Worm (Caenorhabditis elegans) whole organism, L1 larva: ENCODE data around the gene srx-90.

Experiments used
- C16A3.4 ChIP-seq: fragments of 150-350 bp; optimal IDR thresholded peaks from 2 replicates; lab custom pipeline; 2014; ENCODE audit warnings: missing biosample characterization, missing genetic modification characterization
- C34B4.2 ChIP-seq: sonication (generic microtip); optimal IDR thresholded peaks from 2 replicates; lab custom pipeline; 2017; ENCODE audit warnings: mild to moderate bottlenecking, missing genetic modification characterization, missing compliant biosample characterization
- F16B12.6 ChIP-seq: fragments of 150-350 bp; optimal IDR thresholded peaks from 2 replicates; lab custom pipeline; 2014; ENCODE audit warnings: missing biosample characterization, missing genetic modification characterization
- blmp-1 ChIP-seq: fragments of 150-350 bp; optimal IDR thresholded peaks from 2 replicates; lab custom pipeline; 2014; ENCODE audit warnings: missing biosample characterization, missing genetic modification characterization
- ceh-8 ChIP-seq: fragments of 200-800 bp; sonication (Bioruptor generic); optimal IDR thresholded peaks from 2 replicates; lab custom pipeline; 2018; ENCODE audit warnings: mild to moderate bottlenecking, missing genetic modification characterization, moderate library complexity, missing compliant biosample characterization
- ceh-82 ChIP-seq, 3 experiments: fragments of 150-350 bp in 1 of 3; sonication (generic microtip) in 2 of 3; optimal IDR thresholded peaks; 2 replicates each; lab custom pipeline; 2014 to 2017; ENCODE audit warnings: missing biosample characterization in 3 of 3, missing genetic modification characterization in 3 of 3
- dpl-1 ChIP-seq, 3 experiments: fragments of 150-350 bp in 2 of 3; sonication (generic microtip) in 1 of 3; optimal IDR thresholded peaks; 2 replicates each; lab custom pipeline; 2014 to 2017; ENCODE audit warnings: missing biosample characterization in 3 of 3, missing genetic modification characterization in 3 of 3, missing genetic modification reagents in 3 of 3
- efl-1 ChIP-seq, 4 experiments: fragments of 150-350 bp; optimal IDR thresholded peaks in 3 of 4; peaks in 1 of 4; 1 replicate in 1 of 4; 2 replicates in 3 of 4; lab custom pipeline; 2014; ENCODE audit warnings: missing biosample characterization in 2 of 4, missing genetic modification characterization in 2 of 4, missing genetic modification reagents in 2 of 4
- elt-2 ChIP-seq: sonication (generic microtip); optimal IDR thresholded peaks from 2 replicates; lab custom pipeline; 2016; ENCODE audit warnings: missing genetic modification characterization, mild to moderate bottlenecking, inconsistent platforms, missing compliant biosample characterization, missing genetic modification reagents
- elt-3 ChIP-seq, 6 experiments: fragments of 150-350 bp in 1 of 6; sonication (generic microtip); optimal IDR thresholded peaks; 2 replicates each; lab custom pipeline; 2017 to 2018; ENCODE audit warnings: missing biosample characterization in 6 of 6, missing genetic modification characterization in 6 of 6, inconsistent platforms in 1 of 6
- grh-1 ChIP-seq: fragments of 200-800 bp; sonication (Bioruptor generic); IDR thresholded peaks from 2 replicates; pipeline ENCODE4 v1.3.6; 2022; ENCODE audit warnings: missing genetic modification reagents, missing genetic modification characterization, missing compliant biosample characterization
- hpl-2 ChIP-seq: fragments of 150-350 bp; optimal IDR thresholded peaks from 2 replicates; lab custom pipeline; 2014; ENCODE audit warnings: missing biosample characterization, missing genetic modification reagents, missing genetic modification characterization
- isw-1 ChIP-seq: fragments of 200-800 bp; sonication (Bioruptor generic); IDR thresholded peaks from 2 replicates; pipeline ENCODE4 v1.3.6; 2022; ENCODE audit warnings: missing genetic modification characterization, missing compliant biosample characterization
- lin-13 ChIP-seq: fragments of 150-350 bp; optimal IDR thresholded peaks from 2 replicates; lab custom pipeline; 2014; ENCODE audit warnings: missing biosample characterization, missing genetic modification reagents, missing genetic modification characterization
- lin-15B ChIP-seq: fragments of 150-350 bp; sonication (generic microtip); optimal IDR thresholded peaks from 3 replicates; lab custom pipeline; 2014; ENCODE audit warnings: missing biosample characterization, missing genetic modification characterization
- lir-3 ChIP-seq: sonication (generic microtip); optimal IDR thresholded peaks from 2 replicates; lab custom pipeline; 2016; ENCODE audit warnings: mild to moderate bottlenecking, missing genetic modification characterization, moderate library complexity, missing compliant biosample characterization; ENCODE audit not compliant: poor library complexity
- lsy-2 ChIP-seq, 2 experiments: fragments of 150-350 bp; optimal IDR thresholded peaks; 2 replicates each; lab custom pipeline; 2014; ENCODE audit warnings: missing biosample characterization in 2 of 2, missing genetic modification characterization in 2 of 2
- mdl-1 ChIP-seq, 2 experiments: fragments of 150-350 bp; optimal IDR thresholded peaks; 2 replicates each; lab custom pipeline; 2014 to 2017; ENCODE audit warnings: missing biosample characterization in 2 of 2, missing genetic modification characterization in 2 of 2, inconsistent platforms in 1 of 2
- nhr-11 ChIP-seq: fragments of 150-350 bp; optimal IDR thresholded peaks from 2 replicates; lab custom pipeline; 2014; ENCODE audit warnings: missing biosample characterization, missing genetic modification characterization
- nhr-19 ChIP-seq: fragments of 200-800 bp; sonication (Bioruptor generic); conservative IDR thresholded peaks from 2 replicates; pipeline ENCODE4 v1.3.6; 2022; ENCODE audit warnings: missing genetic modification characterization, missing compliant biosample characterization
- nhr-20 ChIP-seq: sonication (generic microtip); optimal IDR thresholded peaks from 2 replicates; lab custom pipeline; 2016; ENCODE audit warnings: mild to moderate bottlenecking, missing genetic modification characterization, missing compliant biosample characterization
- nhr-47 ChIP-seq: sonication (generic microtip); optimal IDR thresholded peaks from 2 replicates; lab custom pipeline; 2016; ENCODE audit warnings: mild to moderate bottlenecking, missing genetic modification characterization, moderate library complexity, missing compliant biosample characterization
- nhr-71 ChIP-seq: sonication (generic microtip); optimal IDR thresholded peaks from 2 replicates; lab custom pipeline; 2016; ENCODE audit warnings: mild to moderate bottlenecking, missing genetic modification characterization, moderate library complexity, missing compliant biosample characterization
- nhr-84 ChIP-seq: sonication (generic microtip); optimal IDR thresholded peaks from 2 replicates; lab custom pipeline; 2017; ENCODE audit warnings: missing biosample characterization, missing genetic modification characterization
- nhr-85 ChIP-seq: sonication (generic microtip); peaks from one replicate; lab custom pipeline; 2016; ENCODE audit warnings: missing genetic modification characterization, inconsistent platforms, missing compliant biosample characterization
- nhr-90 ChIP-seq: sonication (generic microtip); optimal IDR thresholded peaks from 2 replicates; lab custom pipeline; 2016; ENCODE audit warnings: mild to moderate bottlenecking, missing genetic modification characterization, missing compliant biosample characterization; ENCODE audit not compliant: poor library complexity
- pag-3 ChIP-seq: sonication (generic microtip); optimal IDR thresholded peaks from 2 replicates; lab custom pipeline; 2017; ENCODE audit warnings: missing genetic modification characterization, mild to moderate bottlenecking, missing compliant biosample characterization, antibody characterized with exemption, borderline replicate concordance; ENCODE audit not compliant: insufficient read depth
- pqm-1 ChIP-seq: sonication (generic microtip); optimal IDR thresholded peaks from 3 replicates; lab custom pipeline; 2017; ENCODE audit warnings: missing biosample characterization, missing genetic modification characterization
- skn-1 ChIP-seq: fragments of 150-350 bp; optimal IDR thresholded peaks from 2 replicates; lab custom pipeline; 2014; ENCODE audit warnings: missing biosample characterization, missing genetic modification characterization
- snpc-4 ChIP-seq: fragments of 150-350 bp; optimal IDR thresholded peaks from 2 replicates; lab custom pipeline; 2014; ENCODE audit warnings: missing biosample characterization, missing genetic modification characterization
- sptf-1 ChIP-seq: fragments of 150-350 bp; optimal IDR thresholded peaks from 2 replicates; lab custom pipeline; 2014; ENCODE audit warnings: missing biosample characterization, missing genetic modification characterization
- swsn-7 ChIP-seq: sonication (generic microtip); optimal IDR thresholded peaks from 2 replicates; lab custom pipeline; 2016; ENCODE audit warnings: missing genetic modification characterization, missing compliant biosample characterization
- tbx-2 ChIP-seq: sonication (generic microtip); optimal IDR thresholded peaks from 2 replicates; lab custom pipeline; 2016; ENCODE audit warnings: missing genetic modification characterization, missing compliant biosample characterization
- tlp-1 ChIP-seq: fragments of 150-350 bp; optimal IDR thresholded peaks from 2 replicates; lab custom pipeline; 2014; ENCODE audit warnings: missing biosample characterization, missing genetic modification characterization
- unc-98 ChIP-seq: fragments of 200-800 bp; sonication (Bioruptor generic); IDR thresholded peaks from 2 replicates; pipeline ENCODE4 v1.3.6; 2022; ENCODE audit warnings: missing genetic modification characterization, missing compliant biosample characterization
- vab-15 ChIP-seq: sonication (generic microtip); optimal IDR thresholded peaks from 2 replicates; lab custom pipeline; 2017; ENCODE audit warnings: missing genotype, mild to moderate bottlenecking, missing genetic modification characterization, missing compliant biosample characterization
- xbp-1 ChIP-seq: sonication (generic microtip); optimal IDR thresholded peaks from 2 replicates; lab custom pipeline; 2016; ENCODE audit warnings: missing genetic modification characterization, missing compliant biosample characterization
- zip-4 ChIP-seq: fragments of 200-800 bp; sonication (Bioruptor generic); optimal IDR thresholded peaks from 2 replicates; lab custom pipeline; 2018; ENCODE audit warnings: mild to moderate bottlenecking, missing genetic modification characterization, moderate library complexity, missing compliant biosample characterization
- ztf-4 ChIP-seq: fragments of 150-350 bp; optimal IDR thresholded peaks from 2 replicates; lab custom pipeline; 2014; ENCODE audit warnings: missing biosample characterization, missing genetic modification characterization

srx-90 gene

DNA sequence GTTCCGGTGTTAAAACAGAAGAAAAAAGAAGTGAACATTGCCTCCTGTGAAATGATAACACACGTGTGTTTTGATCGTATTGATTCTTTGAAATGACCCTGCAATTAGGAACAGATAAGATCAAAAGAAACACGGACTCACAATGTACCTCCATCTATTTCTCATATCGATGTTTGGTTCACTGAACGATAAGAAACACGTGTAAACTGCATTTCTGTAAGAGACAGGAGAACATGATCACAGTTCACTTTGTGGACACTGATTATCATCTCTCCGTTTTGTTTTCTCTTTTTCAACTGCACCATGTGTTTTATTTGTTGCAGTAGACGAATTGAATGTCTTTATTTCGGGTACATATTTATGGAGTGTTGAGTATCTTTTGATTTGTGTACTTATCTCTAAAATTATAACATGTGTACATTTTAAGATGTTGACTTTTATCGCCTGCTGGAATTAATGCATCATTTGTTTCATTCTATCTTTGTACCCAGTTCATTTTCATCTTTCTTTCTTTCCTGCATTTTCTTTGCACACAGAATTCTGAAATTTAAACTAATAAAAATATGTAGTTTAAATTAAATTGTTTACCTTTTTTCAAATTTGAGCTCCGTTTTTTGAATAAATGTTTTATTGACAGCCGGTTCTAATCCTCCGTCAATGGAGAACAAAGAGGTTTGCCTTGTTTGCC is 8.0 kb upstream of the srx-90 start, which contains the start of the genes H12C20.7 and nhr-68 (continued):
- TF ChIP-seq lir-3 = peak; percentile 74
- TF ChIP-seq lin-13 = peak; percentile 48
- no peak for TF ChIP-seq lin-15B
- no peak for TF ChIP-seq ceh-8 (GFP tag; lab: Kevin White, UChicago)
- TF ChIP-seq snpc-4 = no peak
- peak; percentile 99 for TF ChIP-seq elt-2
- no peak for TF ChIP-seq pqm-1
- no peak for TF ChIP-seq vab-15 (tag; lab: Kevin White, UChicago)
- TF ChIP-seq blmp-1 (tag; lab: Kevin White, UChicago) = peak; percentile 76
- TF ChIP-seq isw-1 = no peak
- no peak for TF ChIP-seq unc-98 (GFP tag; lab: Robert Waterston, UW)
- TF ChIP-seq nhr-84 = no peak
- peak; percentile 46 for TF ChIP-seq hpl-2 (GFP tag; lab: Kevin White, UChicago)
- no peak for TF ChIP-seq F16B12.6 (tag; lab: Kevin White, UChicago)
- TF ChIP-seq C16A3.4 = peak; percentile 92
- TF ChIP-seq, all 84 proteins: peak for 37

DNA sequence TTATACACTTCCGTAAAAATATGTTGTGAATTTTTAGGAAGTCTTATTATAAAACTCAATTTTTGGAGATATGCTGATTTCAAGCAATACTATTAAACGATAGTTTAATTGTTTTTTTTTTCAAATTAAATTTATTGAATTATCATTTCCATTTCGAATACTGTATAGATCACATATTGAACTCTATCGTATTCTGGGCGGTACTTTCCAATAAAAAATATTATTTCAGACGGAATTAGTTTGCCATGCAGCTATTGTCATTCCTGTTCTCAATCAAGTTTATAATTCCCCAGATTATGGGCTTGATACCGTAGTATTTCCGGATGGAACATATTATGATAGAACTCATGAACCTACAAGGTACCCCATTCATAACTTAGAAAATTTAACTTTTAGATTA is 6.4 kb upstream of the srx-90 start:
- no peak for TF ChIP-seq tlp-1 (tag; lab: Kevin White, UChicago)
- peak in 1 of 2 experiments; percentile 51 for TF ChIP-seq lsy-2 (tag; optimal IDR thresholded peaks at IDR 0.05; lab: Kevin White, UChicago)
- TF ChIP-seq, all 84 proteins: peak for 1

DNA sequence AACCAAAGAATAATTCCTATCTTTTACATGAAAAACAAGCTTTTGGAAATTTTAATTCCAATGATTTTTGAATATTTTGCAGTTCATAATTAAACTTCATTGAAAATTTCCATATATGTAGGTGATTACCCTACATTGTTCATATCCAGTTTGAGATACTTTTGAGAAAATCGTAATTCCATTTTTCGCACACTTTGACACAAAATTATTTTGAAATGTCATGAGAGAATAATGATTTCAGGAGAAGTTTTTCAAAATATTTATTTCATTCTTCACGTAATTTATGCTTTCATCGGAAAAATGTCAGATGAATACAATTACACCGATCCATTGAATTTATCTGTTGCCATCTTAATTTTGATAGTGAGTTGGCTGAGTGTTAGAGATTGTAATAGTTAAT is 2.3 kb downstream of the srx-90 start, which contains the start of gene srx-88:
srx-88 (plus strand) TSS at position 301 of the 400 bp plus-strand sequence.
- TF ChIP-seq C34B4.2 (tag; lab: Kevin White, UChicago) (no peak), pag-3 (tag; lab: Kevin White, UChicago) (no peak), elt-3 (tag; optimal IDR thresholded peaks at IDR 0.05; lab: Kevin White, UChicago) (no peak)

DNA sequence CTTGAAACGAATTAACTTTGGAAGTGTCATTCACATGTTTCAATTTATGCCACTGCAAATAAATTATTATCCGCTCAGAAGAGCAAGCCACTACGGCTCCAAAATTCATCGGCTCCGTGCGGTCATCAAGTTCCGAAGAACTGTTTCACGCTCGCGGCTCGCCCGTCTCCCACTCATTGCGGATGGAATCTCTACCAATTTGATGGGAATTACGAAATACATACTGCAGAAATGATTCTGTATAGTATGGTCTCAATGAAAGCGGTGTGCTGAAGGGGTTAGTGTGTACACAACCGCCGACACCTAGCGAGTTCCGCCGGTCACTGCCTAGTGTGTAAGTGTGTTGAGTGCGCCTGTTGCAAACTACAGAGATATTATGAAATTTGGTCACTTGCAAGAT is 4.2 kb downstream of the srx-90 start:
- TF ChIP-seq swsn-7 (tag; lab: Kevin White, UChicago) (peak; percentile 29), skn-1 (tag; lab: Kevin White, UChicago) (peak; percentile 11), xbp-1 (tag; lab: Kevin White, UChicago) (no peak), nhr-19 (peak; percentile 66), dpl-1 (GFP tag; optimal IDR thresholded peaks at IDR 0.05; lab: Kevin White, UChicago) (peak in 1 of 3 experiments; percentile 0), efl-1 (optimal IDR thresholded peaks at IDR 0.05; lab: Kevin White, UChicago) (peak; percentile 4 to 30), efl-1 (GFP tag; optimal IDR thresholded peaks at IDR 0.05 in 1 of 2; lab: Kevin White, UChicago) (no peak), nhr-47 (tag; lab: Kevin White, UChicago) (peak; percentile 54), elt-3 (tag; optimal IDR thresholded peaks at IDR 0.05; lab: Kevin White, UChicago) (peak in 1 of 6 experiments; percentile 16), ceh-82 (tag; optimal IDR thresholded peaks at IDR 0.05; lab: Kevin White, UChicago) (peak; percentile 42 to 54 (median 49)), elt-2 (peak; percentile 61), nhr-71 (peak; percentile 80), tbx-2 (tag; lab: Kevin White, UChicago) (no peak), nhr-85 (peak; percentile 87), pag-3 (tag; lab: Kevin White, UChicago) (no peak), nhr-90 (tag; lab: Kevin White, UChicago) (peak; percentile 62), unc-98 (GFP tag; lab: Robert Waterston, UW) (no peak), nhr-20 (tag; lab: Kevin White, UChicago) (peak; percentile 75), nhr-11 (tag; lab: Kevin White, UChicago) (no peak), hpl-2 (GFP tag; lab: Kevin White, UChicago) (peak; percentile 56), zip-4 (peak; percentile 70), ztf-4 (no peak), sptf-1 (tag; lab: Kevin White, UChicago) (no peak), mdl-1 (tag; optimal IDR thresholded peaks at IDR 0.05; lab: Kevin White, UChicago) (no peak), snpc-4 (peak; percentile 97), grh-1 (GFP tag; lab: Robert Waterston, UW) (0 out of 2 replicates have a peak, but pooled peaks have one; percentile 28)
